Fruit fly (Drosophila melanogaster) whole organism, embryonic: ENCODE results near the gene PAPLA1.

ENCODE experiments used
- B-H2 ChIP-seq: fragments of 200-800 bp; sonication (Bioruptor generic); optimal IDR thresholded peaks from 2 replicates; lab custom pipeline; 2018; ENCODE audit warnings: missing biosample characterization, mild to moderate bottlenecking, missing genetic modification characterization
- BtbVII ChIP-seq: fragments of 200-800 bp; sonication (Bioruptor generic); optimal IDR thresholded peaks from 3 replicates; lab custom pipeline; 2017; ENCODE audit warnings: missing biosample characterization, mild to moderate bottlenecking, missing genetic modification characterization
- CG10366 ChIP-seq: fragments of 200-800 bp; sonication (Bioruptor generic); IDR thresholded peaks from 2 replicates; pipeline ENCODE4 v1.3.6; 2022; ENCODE audit warnings: missing biosample characterization, missing genetic modification characterization
- CG11085 ChIP-seq: fragments of 200-800 bp; sonication (Bioruptor generic); IDR thresholded peaks from 2 replicates; pipeline ENCODE4 v1.3.6; 2022; ENCODE audit warnings: missing biosample characterization, missing genetic modification characterization
- CG11695 ChIP-seq: fragments of 200-800 bp; sonication (Bioruptor generic); IDR thresholded peaks from 3 replicates; pipeline ENCODE4 v1.3.6; 2022; ENCODE audit warnings: missing biosample characterization, missing genetic modification characterization
- CG13775 ChIP-seq: fragments of 200-800 bp; sonication (Bioruptor generic); optimal IDR thresholded peaks from 3 replicates; lab custom pipeline; 2017; ENCODE audit warnings: missing biosample characterization, mild to moderate bottlenecking, missing genetic modification characterization
- CG14860 ChIP-seq: fragments of 200-800 bp; sonication (Bioruptor generic); IDR thresholded peaks from 3 replicates; pipeline ENCODE4 v1.3.6; 2022; ENCODE audit warnings: missing biosample characterization, missing genetic modification characterization; ENCODE audit not compliant: partially characterized antibody
- CG15269 ChIP-seq: fragments of 200-800 bp; sonication (Bioruptor generic); optimal IDR thresholded peaks from 2 replicates; lab custom pipeline; 2018; ENCODE audit warnings: missing biosample characterization, mild to moderate bottlenecking, missing genetic modification characterization, moderate library complexity
- CG1647 ChIP-seq: fragments of 200-800 bp; sonication (Bioruptor generic); optimal IDR thresholded peaks from 3 replicates; lab custom pipeline; 2016; ENCODE audit warnings: missing biosample characterization, missing genetic modification characterization
- CG17328 ChIP-seq: fragments of 200-800 bp; sonication (Bioruptor generic); IDR thresholded peaks from 2 replicates; pipeline ENCODE4 v1.3.6; 2022; ENCODE audit warnings: missing biosample characterization, missing genetic modification characterization
- CG17361 ChIP-seq: fragments of 200-800 bp; sonication (Bioruptor generic); IDR thresholded peaks from 3 replicates; pipeline ENCODE4 v1.3.6; 2022; ENCODE audit warnings: missing biosample characterization, missing genetic modification characterization
- CG1832 ChIP-seq: fragments of 200-800 bp; sonication (Bioruptor generic); optimal IDR thresholded peaks from 2 replicates; lab custom pipeline; 2017; ENCODE audit warnings: missing biosample characterization, mild to moderate bottlenecking, missing genetic modification characterization, inconsistent platforms
- CG18764 ChIP-seq: fragments of 200-800 bp; sonication (Bioruptor generic); optimal IDR thresholded peaks from 3 replicates; lab custom pipeline; 2016; ENCODE audit warnings: missing biosample characterization, missing genetic modification characterization
- CG2875 ChIP-seq: fragments of 200-800 bp; sonication (Bioruptor generic); optimal IDR thresholded peaks from 2 replicates; lab custom pipeline; 2017; ENCODE audit warnings: missing biosample characterization, mild to moderate bottlenecking, missing genetic modification characterization, missing genetic modification reagents
- CG6765 ChIP-seq: fragments of 200-800 bp; sonication (Bioruptor generic); optimal IDR thresholded peaks from 3 replicates; lab custom pipeline; 2017; ENCODE audit warnings: missing biosample characterization, mild to moderate bottlenecking, missing genetic modification characterization
- CG7963 ChIP-seq: fragments of 200-800 bp; sonication (Bioruptor generic); IDR thresholded peaks from 3 replicates; pipeline ENCODE4 v1.3.6; 2022; ENCODE audit warnings: missing biosample characterization, missing genetic modification characterization; ENCODE audit not compliant: partially characterized antibody
- Dfd ChIP-seq, 2 experiments: fragments of >200 bp; optimal IDR thresholded peaks; 2 replicates each; lab custom pipeline; 2017; ENCODE audit warnings: missing biosample characterization in 2 of 2, missing genetic modification characterization in 2 of 2
- Dip3 ChIP-seq: fragments of 200-800 bp; sonication (Bioruptor generic); optimal IDR thresholded peaks from 3 replicates; lab custom pipeline; 2016; ENCODE audit warnings: missing biosample characterization, missing genetic modification characterization
- Fer1 ChIP-seq: fragments of 200-800 bp; sonication (Bioruptor generic); optimal IDR thresholded peaks from 2 replicates; lab custom pipeline; 2017; ENCODE audit warnings: missing biosample characterization, mild to moderate bottlenecking, missing genetic modification characterization
- Gug ChIP-seq: fragments of 200-800 bp; sonication (Bioruptor generic); IDR thresholded peaks from 4 replicates; pipeline ENCODE4 v1.3.6; 2022; ENCODE audit warnings: missing biosample characterization, missing genetic modification characterization
- HHEX ChIP-seq: fragments of 200-800 bp; sonication (Bioruptor generic); optimal IDR thresholded peaks from 3 replicates; lab custom pipeline; 2017; ENCODE audit warnings: missing biosample characterization, mild to moderate bottlenecking, missing genetic modification characterization, missing genetic modification reagents
- HLHmδ ChIP-seq: fragments of 200-800 bp; sonication (Bioruptor generic); optimal IDR thresholded peaks from 2 replicates; lab custom pipeline; 2018; ENCODE audit warnings: missing biosample characterization, mild to moderate bottlenecking, missing genetic modification characterization, moderate library complexity
- Med ChIP-seq: fragments of 200-800 bp; sonication (Bioruptor generic); peaks from one replicate; lab custom pipeline; 2016; ENCODE audit warnings: missing biosample characterization, missing genetic modification characterization, mild to moderate bottlenecking, inconsistent platforms, moderate library complexity
- Oaz ChIP-seq: fragments of 200-800 bp; sonication (Bioruptor generic); IDR thresholded peaks from 2 replicates; pipeline ENCODE4 v1.3.6; 2022; ENCODE audit warnings: missing biosample characterization, missing genetic modification characterization
- Scr ChIP-seq: fragments of 200-800 bp; sonication (Bioruptor generic); IDR thresholded peaks from 2 replicates; pipeline ENCODE4 v1.3.6; 2022; ENCODE audit warnings: missing biosample characterization, missing genetic modification characterization; ENCODE audit not compliant: partially characterized antibody
- Ssrp ChIP-seq: fragments of 200-800 bp; sonication (Bioruptor generic); optimal IDR thresholded peaks from 2 replicates; lab custom pipeline; 2018; ENCODE audit warnings: missing biosample characterization, mild to moderate bottlenecking, missing genetic modification characterization, moderate library complexity
- ab ChIP-seq: fragments of 200-800 bp; sonication (Bioruptor generic); optimal IDR thresholded peaks from 2 replicates; lab custom pipeline; 2016; ENCODE audit warnings: missing biosample characterization, missing genetic modification characterization
- amos ChIP-seq: fragments of 200-800 bp; sonication (Bioruptor generic); IDR thresholded peaks from 2 replicates; pipeline ENCODE4 v1.3.6; 2022; ENCODE audit warnings: missing biosample characterization, missing genetic modification characterization; ENCODE audit not compliant: partially characterized antibody
- ash1 ChIP-seq: fragments of 200-800 bp; sonication (Bioruptor generic); optimal IDR thresholded peaks from 2 replicates; lab custom pipeline; 2018; ENCODE audit warnings: missing biosample characterization, mild to moderate bottlenecking, missing genetic modification characterization
- cato ChIP-seq: fragments of 200-800 bp; sonication (Bioruptor generic); optimal IDR thresholded peaks from 2 replicates; lab custom pipeline; 2016; ENCODE audit warnings: missing biosample characterization, missing genetic modification characterization, borderline replicate concordance
- caup ChIP-seq: fragments of 200-800 bp; sonication (Bioruptor generic); optimal IDR thresholded peaks from 3 replicates; lab custom pipeline; 2017; ENCODE audit warnings: missing biosample characterization, mild to moderate bottlenecking, missing genetic modification characterization, moderate library complexity; ENCODE audit not compliant: severe bottlenecking
- danr ChIP-seq: fragments of 200-800 bp; sonication (Bioruptor generic); IDR thresholded peaks from 2 replicates; pipeline ENCODE4 v1.3.6; 2022; ENCODE audit warnings: missing biosample characterization, missing genetic modification characterization
- dm ChIP-seq: fragments of 200-800 bp; sonication (Bioruptor generic); optimal IDR thresholded peaks from 3 replicates; lab custom pipeline; 2016; ENCODE audit warnings: missing biosample characterization, missing genetic modification characterization
- dysf ChIP-seq: fragments of 200-800 bp; sonication (Bioruptor generic); IDR thresholded peaks from 3 replicates; pipeline ENCODE4 v1.3.6; 2022; ENCODE audit warnings: missing biosample characterization, missing genetic modification characterization
- ems ChIP-seq: fragments of 200-800 bp; sonication (Bioruptor generic); optimal IDR thresholded peaks from 3 replicates; lab custom pipeline; 2016; ENCODE audit warnings: missing biosample characterization, missing genetic modification characterization
- ewg ChIP-seq: fragments of 200-800 bp; sonication (Bioruptor generic); optimal IDR thresholded peaks from 3 replicates; lab custom pipeline; 2017; ENCODE audit warnings: mild to moderate bottlenecking, missing biosample characterization, missing genetic modification reagents, missing genetic modification characterization
- gcm ChIP-seq: fragments of 200-800 bp; sonication (Bioruptor generic); optimal IDR thresholded peaks from 2 replicates; lab custom pipeline; 2019; ENCODE audit warnings: missing biosample characterization, mild to moderate bottlenecking, missing genetic modification characterization, moderate library complexity
- gem ChIP-seq: fragments of 200-800 bp; sonication (Bioruptor generic); optimal IDR thresholded peaks from 2 replicates; lab custom pipeline; 2019; ENCODE audit warnings: missing biosample characterization, mild to moderate bottlenecking, missing genetic modification characterization, moderate library complexity
- kni ChIP-seq: fragments of 200-800 bp; sonication (Bioruptor generic); optimal IDR thresholded peaks from 3 replicates; lab custom pipeline; 2017; ENCODE audit warnings: mild to moderate bottlenecking, missing biosample characterization, missing genetic modification reagents, missing genetic modification characterization
- lola ChIP-seq, 3 experiments: fragments of >200 bp in 2 of 3; fragments of 200-800 bp in 1 of 3; sonication (Bioruptor generic) in 1 of 3; optimal IDR thresholded peaks; 2 replicates each; lab custom pipeline; 2017 to 2019; ENCODE audit warnings: missing biosample characterization in 3 of 3, missing genetic modification characterization in 3 of 3, mild to moderate bottlenecking in 1 of 3, moderate library complexity in 1 of 3
- luna ChIP-seq: fragments of 200-800 bp; sonication (Bioruptor generic); optimal IDR thresholded peaks from 2 replicates; lab custom pipeline; 2016; ENCODE audit warnings: missing biosample characterization, missing genetic modification characterization
- mam ChIP-seq: fragments of 200-800 bp; sonication (Bioruptor generic); optimal IDR thresholded peaks from 3 replicates; lab custom pipeline; 2016; ENCODE audit warnings: missing biosample characterization, missing genetic modification characterization
- rib ChIP-seq: fragments of 200-800 bp; sonication (Bioruptor generic); IDR thresholded peaks from 2 replicates; pipeline ENCODE4 v1.3.6; 2022; ENCODE audit warnings: missing biosample characterization, missing genetic modification characterization
- run ChIP-seq: fragments of 200-800 bp; sonication (Bioruptor generic); optimal IDR thresholded peaks from 3 replicates; lab custom pipeline; 2018; ENCODE audit warnings: missing biosample characterization, mild to moderate bottlenecking, missing genetic modification characterization
- salm ChIP-seq: fragments of 200-800 bp; sonication (Bioruptor generic); optimal IDR thresholded peaks from 2 replicates; lab custom pipeline; 2018; ENCODE audit warnings: missing biosample characterization, mild to moderate bottlenecking, missing genetic modification characterization
- scrt ChIP-seq: fragments of 200-800 bp; sonication (Bioruptor generic); optimal IDR thresholded peaks from 2 replicates; lab custom pipeline; 2018; ENCODE audit warnings: missing biosample characterization, mild to moderate bottlenecking, missing genetic modification characterization, moderate library complexity
- sd ChIP-seq: fragments of 200-800 bp; sonication (Bioruptor generic); optimal IDR thresholded peaks from 3 replicates; lab custom pipeline; 2018; ENCODE audit warnings: missing biosample characterization, mild to moderate bottlenecking, missing genetic modification characterization, moderate library complexity
- sisA ChIP-seq: fragments of 200-800 bp; sonication (Bioruptor generic); IDR thresholded peaks from 2 replicates; pipeline ENCODE4 v1.3.6; 2022; ENCODE audit warnings: missing biosample characterization, missing genetic modification characterization
- slp2 ChIP-seq: fragments of 200-800 bp; sonication (Bioruptor generic); optimal IDR thresholded peaks from 2 replicates; lab custom pipeline; 2016; ENCODE audit warnings: missing biosample characterization, missing genetic modification characterization
- tna ChIP-seq: fragments of 200-800 bp; sonication (Bioruptor generic); IDR thresholded peaks from 2 replicates; pipeline ENCODE4 v1.3.6; 2022; ENCODE audit warnings: missing biosample characterization, missing genetic modification characterization; ENCODE audit not compliant: partially characterized antibody

The PAPLA1 gene

dm6 chr2L:8164219-8164618 is 4.8 kb upstream of the PAPLA1 start (continued):
- TF ChIP-seq ewg (peak; percentile 77), Gug (GFP tag; lab: Robert Waterston, UW) (no peak; the same call in 3 of the 4 replicates), Fer1 (GFP tag; lab: Kevin White, UChicago) (peak; percentile 55), BtbVII (GFP tag; lab: Kevin White, UChicago) (peak; percentile 85), Oaz (GFP tag; lab: Robert Waterston, UW) (no peak), HHEX (GFP tag; lab: Kevin White, UChicago) (peak; percentile 83), CG17361 (GFP tag; lab: Robert Waterston, UW) (peak; percentile 69; the same call in 2 of the 3 replicates), gcm (GFP tag; lab: Kevin White, UChicago) (peak; percentile 86), Dip3 (no peak), CG13775 (GFP tag; lab: Kevin White, UChicago) (peak; percentile 52), kni (GFP tag; lab: Kevin White, UChicago) (peak; percentile 76), mam (GFP tag; lab: Kevin White, UChicago) (no peak), CG14860 (GFP tag; lab: Robert Waterston, UW) (no peak), ab (GFP tag; lab: Kevin White, UChicago) (no peak), salm (peak; percentile 85), HLHmδ (GFP tag; lab: Kevin White, UChicago) (peak; percentile 55), CG15269 (tag; lab: Kevin White, UChicago) (peak; percentile 65), B-H2 (GFP tag; lab: Kevin White, UChicago) (no peak), rib (GFP tag; lab: Robert Waterston, UW) (no peak), luna (peak; percentile 20), cato (GFP tag; lab: Kevin White, UChicago) (peak; percentile 43), lola (GFP tag; optimal IDR thresholded peaks at IDR 0.05; lab: Kevin White, UChicago) (peak in 1 of 3 experiments; percentile 78), Scr (GFP tag; lab: Robert Waterston, UW) (no peak), ash1 (no peak), Med (peak; percentile 90), sisA (GFP tag; lab: Robert Waterston, UW) (no peak), CG17328 (GFP tag; lab: Robert Waterston, UW) (peak; percentile 66), CG11085 (GFP tag; lab: Robert Waterston, UW) (no peak), dysf (peak; percentile 29; the same call in 1 of the 3 replicates), dm (GFP tag; lab: Kevin White, UChicago) (peak; percentile 39), caup (GFP tag; lab: Kevin White, UChicago) (peak; percentile 79), danr (GFP tag; lab: Robert Waterston, UW) (no peak; the same call in 1 of the 2 replicates), tna (GFP tag; lab: Robert Waterston, UW) (no peak), CG6765 (no peak), gem (peak; percentile 85), Ssrp (tag; lab: Kevin White, UChicago) (peak; percentile 51), sd (tag; lab: Kevin White, UChicago) (no peak), scrt (GFP tag; lab: Kevin White, UChicago) (peak; percentile 66), CG7963 (no peak), CG1832 (no peak), CG10366 (GFP tag; lab: Robert Waterston, UW) (no peak; the same call in 1 of the 2 replicates), amos (GFP tag; lab: Robert Waterston, UW) (no peak), run (tag; lab: Kevin White, UChicago) (no peak), CG2875 (GFP tag; lab: Kevin White, UChicago) (peak; percentile 96), slp2 (peak; percentile 53), CG11695 (GFP tag; lab: Robert Waterston, UW) (peak; percentile 61), CG18764 (peak; percentile 83), CG1647 (GFP tag; lab: Kevin White, UChicago) (peak; percentile 78), Dfd (GFP tag; optimal IDR thresholded peaks at IDR 0.05; lab: Kevin White, UChicago) (no peak), ems (peak; percentile 41)
